Worm (Caenorhabditis elegans): ENCODE data around the gene F47B7.2.

The F47B7.2 gene

DNA sequence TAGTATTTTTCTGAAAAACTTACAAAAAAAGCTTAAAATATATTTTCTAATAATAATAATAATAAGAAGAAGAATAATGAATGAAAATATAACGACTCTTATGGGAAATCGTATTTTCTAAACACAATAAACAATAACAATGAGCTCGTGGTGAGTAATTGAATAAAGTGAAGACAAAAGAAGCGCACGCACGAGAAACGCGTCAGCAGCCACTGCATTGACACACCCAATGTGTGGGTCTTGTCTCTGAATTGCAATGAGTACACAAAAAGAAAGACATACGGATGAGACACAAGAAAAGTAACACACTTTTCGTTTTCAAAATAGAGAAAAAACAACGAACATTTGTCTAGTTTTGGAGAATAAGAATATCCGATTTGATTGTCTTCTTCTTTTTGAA is 30.8 kb downstream of the F47B7.2 start, which contains the start of gene F35A5.8 (continued):
- no peak for TF ChIP-seq unc-62 (GFP tag; optimal IDR thresholded peaks at IDR 0.05)
- no peak for TF ChIP-seq ceh-100 (GFP tag; IDR thresholded peaks at IDR 0.05)
- no peak for TF ChIP-seq mel-28 (tag; optimal IDR thresholded peaks at IDR 0.05; ENCODE audit: borderline replicate concordance)
- no peak for TF ChIP-seq rec-8 (tag; optimal IDR thresholded peaks at IDR 0.05)
- TF ChIP-seq Y56A3A.18 (GFP tag; IDR thresholded peaks at IDR 0.05), result 0 out of 2 replicates have a peak, but pooled peaks have one; percentile 12
- no peak for TF ChIP-seq atf-7 (tag; optimal IDR thresholded peaks at IDR 0.05)
- no peak for TF ChIP-seq mxl-1 (tag; optimal IDR thresholded peaks at IDR 0.05)
- 0 out of 2 replicates have a peak, but pooled peaks have one; percentile 36 for TF ChIP-seq Y53G8AR.9 (GFP tag; conservative IDR thresholded peaks at IDR 0.05)
- TF ChIP-seq tlf-1 (GFP tag; optimal IDR thresholded peaks at IDR 0.05), result no peak
- no peak for TF ChIP-seq fkh-3 (tag; optimal IDR thresholded peaks at IDR 0.05)
- TF ChIP-seq hmg-20 (GFP tag; IDR thresholded peaks at IDR 0.05), result no peak
- no peak for TF ChIP-seq Y53F4B.3 (GFP tag; IDR thresholded peaks at IDR 0.05)
- TF ChIP-seq C06A6.2 (GFP tag; conservative IDR thresholded peaks at IDR 0.05), result no peak
- TF ChIP-seq snpc-4 (GFP tag; optimal IDR thresholded peaks at IDR 0.05), result no peak
- TF ChIP-seq snpc-4 (tag; optimal IDR thresholded peaks at IDR 0.05), result peak in 2 of 4 experiments; percentile 44 to 53
- TF ChIP-seq D2030.7 (GFP tag; IDR thresholded peaks at IDR 0.05), result no peak
- no peak for TF ChIP-seq T26A5.8 (tag; optimal IDR thresholded peaks at IDR 0.05)
- TF ChIP-seq let-607 (tag; optimal IDR thresholded peaks at IDR 0.05), result no peak
- no peak for TF ChIP-seq sea-2 (GFP tag; IDR thresholded peaks at IDR 0.05)
- no peak for TF ChIP-seq F52B5.7 (tag; optimal IDR thresholded peaks at IDR 0.05)
- no peak for TF ChIP-seq B0019.2 (GFP tag; conservative IDR thresholded peaks at IDR 0.05)
- TF ChIP-seq dpl-1 (GFP tag; optimal IDR thresholded peaks at IDR 0.05), result no peak
- no peak for TF ChIP-seq Y79H2A.3 (GFP tag; conservative IDR thresholded peaks at IDR 0.05)
- no peak for TF ChIP-seq hlh-26 (GFP tag; conservative IDR thresholded peaks at IDR 0.05)
- no peak for TF ChIP-seq snpc-1.1 (tag; optimal IDR thresholded peaks at IDR 0.05; ENCODE audit: insufficient read depth)
- no peak for TF ChIP-seq lsl-1 (GFP tag; optimal IDR thresholded peaks at IDR 0.05)
- no peak for TF ChIP-seq ceh-40 (GFP tag; IDR thresholded peaks at IDR 0.05)
- no peak for TF ChIP-seq tbx-9 (tag; optimal IDR thresholded peaks at IDR 0.05; ENCODE audit: borderline replicate concordance)
- TF ChIP-seq F57C9.4 (tag; optimal IDR thresholded peaks at IDR 0.05), result no peak
- no peak for TF ChIP-seq Y95B8A.8 (GFP tag; IDR thresholded peaks at IDR 0.05)
- TF ChIP-seq F23B12.7 (tag; optimal IDR thresholded peaks at IDR 0.05; ENCODE audit: insufficient read depth), result no peak
- no peak for TF ChIP-seq nfya-1 (tag; optimal IDR thresholded peaks at IDR 0.05; ENCODE audit: borderline replicate concordance, insufficient read depth)
- no peak for TF ChIP-seq Y67H2A.10 (GFP tag; conservative IDR thresholded peaks at IDR 0.05)
- no peak for TF ChIP-seq nhr-27 (tag; optimal IDR thresholded peaks at IDR 0.05)
- TF ChIP-seq sdz-38 (tag; optimal IDR thresholded peaks at IDR 0.05), result no peak
- no peak for TF ChIP-seq hlh-12 (tag; optimal IDR thresholded peaks at IDR 0.05)
- TF ChIP-seq xnd-1 (tag; optimal IDR thresholded peaks at IDR 0.05), result no peak
- peak; percentile 37 for TF ChIP-seq lin-54 (GFP tag; optimal IDR thresholded peaks at IDR 0.05)
- no peak for TF ChIP-seq ZK185.1 (tag; optimal IDR thresholded peaks at IDR 0.05; ENCODE audit: poor library complexity, severe bottlenecking)
- no peak for TF ChIP-seq F57A8.1 (GFP tag; optimal IDR thresholded peaks at IDR 0.05)
- TF ChIP-seq ceh-58 (GFP tag; IDR thresholded peaks at IDR 0.05), result no peak
- TF ChIP-seq pbrm-1 (GFP tag; IDR thresholded peaks at IDR 0.05), result 0 out of 2 replicates have a peak, but pooled peaks have one; percentile 19
- peak; percentile 7 for TF ChIP-seq ceh-27 (GFP tag; optimal IDR thresholded peaks at IDR 0.05)
- peak; percentile 54 for TF ChIP-seq nhr-80 (tag; optimal IDR thresholded peaks at IDR 0.05)
- no peak for TF ChIP-seq T07F8.4 (tag; optimal IDR thresholded peaks at IDR 0.05)
- TF ChIP-seq attf-3 (GFP tag; conservative IDR thresholded peaks at IDR 0.05), result no peak
- no peak for TF ChIP-seq F39B2.1 (GFP tag; IDR thresholded peaks at IDR 0.05)
- TF ChIP-seq cebp-1 (GFP tag; IDR thresholded peaks at IDR 0.05), result no peak
- no peak for TF ChIP-seq cebp-1 (tag; optimal IDR thresholded peaks at IDR 0.05)
